Fruit fly (Drosophila melanogaster) whole organism, embryonic: ENCODE results near the gene CG6470.

Experiments used
- Adf1 ChIP-seq: fragments of 200-800 bp; sonication (Bioruptor generic); IDR thresholded peaks from 2 replicates; pipeline ENCODE4 v1.3.6; 2022; ENCODE audit warnings: missing biosample characterization, missing genetic modification characterization
- Asciz ChIP-seq: fragments of 200-800 bp; sonication (Bioruptor generic); optimal IDR thresholded peaks from 2 replicates; lab custom pipeline; 2017; ENCODE audit warnings: missing biosample characterization, mild to moderate bottlenecking, missing genetic modification characterization, missing genetic modification reagents
- B-H2 ChIP-seq: fragments of 200-800 bp; sonication (Bioruptor generic); optimal IDR thresholded peaks from 2 replicates; lab custom pipeline; 2018; ENCODE audit warnings: missing biosample characterization, mild to moderate bottlenecking, missing genetic modification characterization
- CG11696 ChIP-seq: fragments of 200-800 bp; sonication (Bioruptor generic); IDR thresholded peaks from 2 replicates; pipeline ENCODE4 v1.3.6; 2022; ENCODE audit warnings: missing biosample characterization, missing genetic modification characterization
- CG13287 ChIP-seq: fragments of 200-800 bp; sonication (Bioruptor generic); IDR thresholded peaks from 2 replicates; pipeline ENCODE4 v1.3.6; 2022; ENCODE audit warnings: missing biosample characterization, missing genetic modification characterization; ENCODE audit not compliant: partially characterized antibody
- CG13296 ChIP-seq: fragments of 200-800 bp; sonication (Bioruptor generic); optimal IDR thresholded peaks from 3 replicates; lab custom pipeline; 2018; ENCODE audit warnings: missing biosample characterization, mild to moderate bottlenecking, missing genetic modification characterization
- CG15269 ChIP-seq: fragments of 200-800 bp; sonication (Bioruptor generic); optimal IDR thresholded peaks from 2 replicates; lab custom pipeline; 2018; ENCODE audit warnings: missing biosample characterization, mild to moderate bottlenecking, missing genetic modification characterization, moderate library complexity
- CG16813 ChIP-seq: fragments of 200-800 bp; sonication (Bioruptor generic); IDR thresholded peaks from 3 replicates; pipeline ENCODE4 v1.3.6; 2022; ENCODE audit warnings: missing biosample characterization, missing genetic modification characterization; ENCODE audit not compliant: partially characterized antibody
- CG17359 ChIP-seq: fragments of 200-800 bp; sonication (Bioruptor generic); optimal IDR thresholded peaks from 3 replicates; lab custom pipeline; 2018; ENCODE audit warnings: missing biosample characterization, mild to moderate bottlenecking, missing genetic modification characterization, moderate library complexity
- CG17385 ChIP-seq: fragments of 200-800 bp; sonication (Bioruptor generic); optimal IDR thresholded peaks from 3 replicates; lab custom pipeline; 2018; ENCODE audit warnings: missing biosample characterization, mild to moderate bottlenecking, missing genetic modification characterization
- CG2875 ChIP-seq: fragments of 200-800 bp; sonication (Bioruptor generic); optimal IDR thresholded peaks from 2 replicates; lab custom pipeline; 2017; ENCODE audit warnings: missing biosample characterization, mild to moderate bottlenecking, missing genetic modification characterization, missing genetic modification reagents
- CG31224 ChIP-seq: fragments of 200-800 bp; sonication (Bioruptor generic); IDR thresholded peaks from 2 replicates; pipeline ENCODE4 v1.3.6; 2022; ENCODE audit warnings: missing biosample characterization, missing genetic modification characterization
- CG32772 ChIP-seq: fragments of 200-800 bp; sonication (Bioruptor generic); IDR thresholded peaks from 2 replicates; pipeline ENCODE4 v1.3.6; 2022; ENCODE audit warnings: missing biosample characterization, missing genetic modification characterization
- CG34376 ChIP-seq: fragments of 200-800 bp; sonication (Bioruptor generic); optimal IDR thresholded peaks from 2 replicates; lab custom pipeline; 2018; ENCODE audit warnings: missing biosample characterization, mild to moderate bottlenecking, missing genetic modification characterization
- CG3995 ChIP-seq: fragments of 200-800 bp; sonication (Bioruptor generic); optimal IDR thresholded peaks from 3 replicates; lab custom pipeline; 2016; ENCODE audit warnings: missing biosample characterization, missing genetic modification characterization
- CG9437 ChIP-seq: fragments of 200-800 bp; sonication (Bioruptor generic); optimal IDR thresholded peaks from 2 replicates; lab custom pipeline; 2018; ENCODE audit warnings: missing biosample characterization, mild to moderate bottlenecking, missing genetic modification characterization
- CG9797 ChIP-seq: fragments of 200-800 bp; sonication (Bioruptor generic); optimal IDR thresholded peaks from 3 replicates; lab custom pipeline; 2018; ENCODE audit warnings: missing biosample characterization, mild to moderate bottlenecking, missing genetic modification characterization
- D19A ChIP-seq: fragments of 200-800 bp; optimal IDR thresholded peaks from 3 replicates; lab custom pipeline; 2019; ENCODE audit warnings: missing biosample characterization, mild to moderate bottlenecking, missing genetic modification characterization, moderate library complexity
- D19B ChIP-seq: fragments of 200-800 bp; sonication (Bioruptor generic); optimal IDR thresholded peaks from 2 replicates; lab custom pipeline; 2017; ENCODE audit warnings: missing biosample characterization, mild to moderate bottlenecking, missing genetic modification characterization
- Dip2 ChIP-seq: fragments of 200-800 bp; sonication (Bioruptor generic); IDR thresholded peaks from 2 replicates; pipeline ENCODE4 v1.3.6; 2022; ENCODE audit warnings: missing biosample characterization, missing genetic modification characterization
- Doc2 ChIP-seq: fragments of 200-800 bp; sonication (Bioruptor generic); IDR thresholded peaks from 2 replicates; pipeline ENCODE4 v1.3.6; 2022; ENCODE audit warnings: missing biosample characterization, missing genetic modification characterization
- Drgx ChIP-seq: fragments of 200-800 bp; sonication (Bioruptor generic); IDR thresholded peaks from 2 replicates; pipeline ENCODE4 v1.3.6; 2022; ENCODE audit warnings: missing biosample characterization, missing genetic modification characterization
- E2f2 ChIP-seq: fragments of 200-800 bp; sonication (Bioruptor generic); IDR thresholded peaks from 2 replicates; pipeline ENCODE4 v1.3.6; 2022; ENCODE audit warnings: missing biosample characterization, missing genetic modification characterization
- Fer1 ChIP-seq: fragments of 200-800 bp; sonication (Bioruptor generic); optimal IDR thresholded peaks from 2 replicates; lab custom pipeline; 2017; ENCODE audit warnings: missing biosample characterization, mild to moderate bottlenecking, missing genetic modification characterization
- Fer3 ChIP-seq: fragments of 200-800 bp; sonication (Bioruptor generic); optimal IDR thresholded peaks from 2 replicates; lab custom pipeline; 2018; ENCODE audit warnings: missing biosample characterization, mild to moderate bottlenecking, missing genetic modification characterization, moderate library complexity
- H2.0 ChIP-seq: fragments of 200-800 bp; sonication (Bioruptor generic); IDR thresholded peaks from 2 replicates; pipeline ENCODE4 v1.3.6; 2022; ENCODE audit warnings: missing biosample characterization, missing genetic modification characterization
- Hmr ChIP-seq: fragments of 200-800 bp; sonication (Bioruptor generic); optimal IDR thresholded peaks from 3 replicates; lab custom pipeline; 2017; ENCODE audit warnings: mild to moderate bottlenecking, missing biosample characterization, missing genetic modification reagents, missing genetic modification characterization
- Mrtf ChIP-seq: fragments of 200-800 bp; sonication (Bioruptor generic); IDR thresholded peaks from 3 replicates; pipeline ENCODE4 v1.3.6; 2022; ENCODE audit warnings: missing biosample characterization, missing genetic modification characterization
- NfI ChIP-seq: fragments of 200-800 bp; sonication (Bioruptor generic); optimal IDR thresholded peaks from 3 replicates; lab custom pipeline; 2018; ENCODE audit warnings: missing biosample characterization, mild to moderate bottlenecking, missing genetic modification characterization, moderate library complexity
- Ssrp ChIP-seq: fragments of 200-800 bp; sonication (Bioruptor generic); optimal IDR thresholded peaks from 2 replicates; lab custom pipeline; 2018; ENCODE audit warnings: missing biosample characterization, mild to moderate bottlenecking, missing genetic modification characterization, moderate library complexity
- TFAM ChIP-seq: fragments of 200-800 bp; sonication (Bioruptor generic); optimal IDR thresholded peaks from 2 replicates; lab custom pipeline; 2017; ENCODE audit warnings: missing biosample characterization, missing genetic modification characterization, inconsistent platforms
- Vsx1 ChIP-seq: fragments of 200-800 bp; sonication (Bioruptor generic); optimal IDR thresholded peaks from 2 replicates; lab custom pipeline; 2017; ENCODE audit warnings: missing biosample characterization, mild to moderate bottlenecking, missing genetic modification characterization, missing genetic modification reagents
- abd-A ChIP-seq: fragments of 200-800 bp; sonication (Bioruptor generic); optimal IDR thresholded peaks from 3 replicates; lab custom pipeline; 2019; ENCODE audit warnings: missing biosample characterization, mild to moderate bottlenecking, missing genetic modification characterization, moderate library complexity
- br ChIP-seq: fragments of >200 bp; optimal IDR thresholded peaks from 2 replicates; lab custom pipeline; 2017
- dati ChIP-seq: fragments of 200-800 bp; sonication (Bioruptor generic); IDR thresholded peaks from 2 replicates; pipeline ENCODE4 v1.3.6; 2022; ENCODE audit warnings: missing biosample characterization, missing genetic modification characterization
- esg ChIP-seq: fragments of 200-800 bp; sonication (Bioruptor generic); conservative IDR thresholded peaks from 2 replicates; pipeline ENCODE4 v1.3.6; 2022; ENCODE audit warnings: missing biosample characterization, missing genetic modification characterization
- exex ChIP-seq: fragments of 200-800 bp; sonication (Bioruptor generic); optimal IDR thresholded peaks from 4 replicates; lab custom pipeline; 2018; ENCODE audit warnings: missing biosample characterization, mild to moderate bottlenecking, missing genetic modification characterization, moderate library complexity
- gcm ChIP-seq: fragments of 200-800 bp; sonication (Bioruptor generic); optimal IDR thresholded peaks from 2 replicates; lab custom pipeline; 2019; ENCODE audit warnings: missing biosample characterization, mild to moderate bottlenecking, missing genetic modification characterization, moderate library complexity
- grn ChIP-seq: fragments of 200-800 bp; sonication (Bioruptor generic); optimal IDR thresholded peaks from 3 replicates; lab custom pipeline; 2017; ENCODE audit warnings: missing biosample characterization, missing genetic modification characterization
- gt ChIP-seq: fragments of 200-800 bp; sonication (Bioruptor generic); IDR thresholded peaks from 2 replicates; pipeline ENCODE4 v1.3.6; 2022; ENCODE audit warnings: missing biosample characterization, missing genetic modification characterization
- hth ChIP-seq: fragments of >200 bp; optimal IDR thresholded peaks from 2 replicates; lab custom pipeline; 2017; ENCODE audit warnings: inconsistent platforms
- jing ChIP-seq: fragments of 200-800 bp; sonication (Bioruptor generic); optimal IDR thresholded peaks from 2 replicates; lab custom pipeline; 2018; ENCODE audit warnings: missing biosample characterization, mild to moderate bottlenecking, missing genetic modification characterization
- lbe ChIP-seq: fragments of 200-800 bp; sonication (Bioruptor generic); optimal IDR thresholded peaks from 2 replicates; lab custom pipeline; 2016; ENCODE audit warnings: missing biosample characterization, mild to moderate bottlenecking, missing genetic modification characterization
- lov ChIP-seq, 2 experiments: fragments of 200-800 bp in 1 of 2; fragments of >200 bp in 1 of 2; sonication (Bioruptor generic) in 1 of 2; IDR thresholded peaks in 1 of 2; optimal IDR thresholded peaks in 1 of 2; 2 replicates in 1 of 2; 3 replicates in 1 of 2; pipeline versions ENCODE4 v1.3.6 to Lab custom; 2017 to 2022; ENCODE audit warnings: missing biosample characterization in 1 of 2, missing genetic modification characterization in 1 of 2
- nom ChIP-seq: fragments of 200-800 bp; sonication (Bioruptor generic); optimal IDR thresholded peaks from 2 replicates; lab custom pipeline; 2017; ENCODE audit warnings: missing biosample characterization, missing genetic modification characterization, mild to moderate bottlenecking, moderate library complexity, missing genetic modification reagents
- otp ChIP-seq: fragments of 200-800 bp; sonication (Bioruptor generic); IDR thresholded peaks from 3 replicates; pipeline ENCODE4, ENCODE4 v1.3.6; 2022; ENCODE audit warnings: missing biosample characterization, missing genetic modification characterization
- pb ChIP-seq: fragments of 200-800 bp; sonication (Bioruptor generic); optimal IDR thresholded peaks from 3 replicates; lab custom pipeline; 2016; ENCODE audit warnings: missing biosample characterization, missing genetic modification characterization
- salm ChIP-seq: fragments of 200-800 bp; sonication (Bioruptor generic); optimal IDR thresholded peaks from 2 replicates; lab custom pipeline; 2018; ENCODE audit warnings: missing biosample characterization, mild to moderate bottlenecking, missing genetic modification characterization
- schlank ChIP-seq: fragments of 200-800 bp; sonication (Bioruptor generic); optimal IDR thresholded peaks from 2 replicates; lab custom pipeline; 2018; ENCODE audit warnings: missing biosample characterization, mild to moderate bottlenecking, missing genetic modification characterization
- sug ChIP-seq: fragments of 200-800 bp; optimal IDR thresholded peaks from 2 replicates; lab custom pipeline; 2019; ENCODE audit warnings: missing biosample characterization, mild to moderate bottlenecking, missing genetic modification characterization, moderate library complexity

CG6470 gene

DNA sequence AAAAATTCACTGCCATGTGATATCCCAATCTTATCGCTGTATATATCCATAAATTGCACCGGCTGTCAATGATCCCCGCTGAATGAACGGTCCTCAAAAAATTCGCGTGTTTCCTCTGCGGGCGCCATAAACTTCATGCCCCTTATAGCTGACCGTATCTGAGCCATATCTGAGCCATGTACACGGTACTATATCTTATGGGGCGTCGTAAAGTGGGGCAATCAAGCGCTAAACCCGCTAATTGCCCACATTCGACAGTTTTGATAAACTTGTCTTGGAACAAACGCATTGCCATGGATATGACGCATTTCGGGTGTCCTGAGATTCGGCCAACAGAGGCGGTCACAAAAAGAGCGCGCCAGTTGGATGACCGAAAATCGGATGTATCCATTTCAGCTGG, 3.8 kb downstream of the CG6470 start (continued):
- no peak for TF ChIP-seq Doc2 (GFP tag; lab: Robert Waterston, UW)
- TF ChIP-seq CG15269 (tag; lab: Kevin White, UChicago): peak; percentile 43
- peak; percentile 39 for TF ChIP-seq B-H2
- no peak for TF ChIP-seq CG2875 (GFP tag; lab: Kevin White, UChicago)
- TF ChIP-seq CG17385: no peak
- no peak for TF ChIP-seq gcm (GFP tag; lab: Kevin White, UChicago)
- TF ChIP-seq gt (GFP tag; lab: Robert Waterston, UW): no peak
- TF ChIP-seq CG13296 (GFP tag; lab: Kevin White, UChicago): peak; percentile 33
- TF ChIP-seq CG9797 (GFP tag; lab: Kevin White, UChicago): no peak
- TF ChIP-seq CG13287 (GFP tag; lab: Robert Waterston, UW): no peak
- TF ChIP-seq Fer1 (GFP tag; lab: Kevin White, UChicago): no peak
- no peak for TF ChIP-seq CG17359 (tag; lab: Kevin White, UChicago)
- TF ChIP-seq hth (lab: Kevin White, UChicago): no peak
- TF ChIP-seq Asciz: no peak
- no peak for TF ChIP-seq abd-A
- TF ChIP-seq dati (GFP tag; lab: Robert Waterston, UW): no peak
- TF ChIP-seq jing (GFP tag; lab: Kevin White, UChicago): no peak
- TF ChIP-seq Hmr (GFP tag; lab: Kevin White, UChicago): peak; percentile 2
- peak; percentile 42 for TF ChIP-seq schlank (tag; lab: Kevin White, UChicago)
- TF ChIP-seq CG3995 (GFP tag; lab: Kevin White, UChicago): no peak
- TF ChIP-seq Fer3 (tag; lab: Kevin White, UChicago): no peak
- TF ChIP-seq D19A: no peak
- no peak for TF ChIP-seq br (lab: Kevin White, UChicago)
- no peak for TF ChIP-seq CG9437 (GFP tag; lab: Kevin White, UChicago)
- TF ChIP-seq E2f2 (GFP tag; lab: Robert Waterston, UW): no peak
- TF ChIP-seq CG34376 (GFP tag; lab: Kevin White, UChicago): peak; percentile 16

dm6 chrX:18509430-18509829, 5.2 kb downstream of the CG6470 start:
- peak; percentile 35 for TF ChIP-seq sug (tag; lab: Kevin White, UChicago)
- TF ChIP-seq Mrtf (GFP tag; lab: Robert Waterston, UW): no peak
- TF ChIP-seq exex (tag; lab: Kevin White, UChicago): peak; percentile 93
- no peak for TF ChIP-seq Vsx1 (GFP tag; lab: Kevin White, UChicago)
- no peak for TF ChIP-seq Ssrp (tag; lab: Kevin White, UChicago)
- no peak for TF ChIP-seq CG11696 (GFP tag; lab: Robert Waterston, UW)
- no peak for TF ChIP-seq Dip2
- no peak for TF ChIP-seq esg
- no peak for TF ChIP-seq TFAM
- no peak for TF ChIP-seq br (lab: Kevin White, UChicago)
- TF ChIP-seq, all 482 proteins: peak for 2

DNA sequence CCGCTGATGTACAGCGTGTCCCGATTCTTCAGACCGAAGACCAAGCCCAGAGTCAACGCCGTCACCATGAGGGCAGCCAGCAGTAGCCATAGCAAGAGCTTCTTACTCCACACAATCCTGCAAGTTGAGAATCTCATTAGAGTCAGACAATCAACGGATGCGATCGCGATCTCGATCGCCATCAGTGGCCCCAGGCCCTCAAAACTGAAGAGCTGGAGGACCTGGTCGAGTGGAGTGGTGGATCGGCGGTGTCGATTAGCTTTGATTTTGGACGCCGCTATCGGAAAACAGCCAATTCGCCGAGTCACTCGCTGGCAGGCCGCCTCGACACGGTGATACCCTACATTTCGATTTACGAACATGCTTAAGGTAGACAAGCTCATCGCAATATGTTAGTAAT, 6.1 kb downstream of the CG6470 start:
- TF ChIP-seq pb (GFP tag; lab: Kevin White, UChicago): no peak
- TF ChIP-seq otp (GFP tag; lab: Robert Waterston, UW): no peak
- TF ChIP-seq H2.0 (GFP tag; lab: Robert Waterston, UW): no peak
- TF ChIP-seq nom: no peak
- TF ChIP-seq CG31224 (GFP tag; lab: Robert Waterston, UW): no peak
- no peak for TF ChIP-seq Adf1 (GFP tag; lab: Robert Waterston, UW)
- TF ChIP-seq CG16813 (GFP tag; lab: Robert Waterston, UW): no peak
- TF ChIP-seq lov (optimal IDR thresholded peaks at IDR 0.05; lab: Kevin White, UChicago): no peak
- no peak for TF ChIP-seq lov (GFP tag; IDR thresholded peaks at IDR 0.05; lab: Robert Waterston, UW)
- no peak for TF ChIP-seq Drgx
- TF ChIP-seq salm (tag; lab: Kevin White, UChicago): no peak
- TF ChIP-seq exex (tag; lab: Kevin White, UChicago): peak; percentile 59
- TF ChIP-seq lbe (GFP tag; lab: Kevin White, UChicago): no peak
- peak; percentile 20 for TF ChIP-seq D19B (GFP tag; lab: Kevin White, UChicago)
- no peak for TF ChIP-seq NfI (GFP tag; lab: Kevin White, UChicago)
- TF ChIP-seq sug (tag; lab: Kevin White, UChicago): peak; percentile 44
- TF ChIP-seq CG32772: no peak
- TF ChIP-seq grn (GFP tag; lab: Kevin White, UChicago): peak; percentile 50
